Worm (Caenorhabditis elegans): Measurements from ENCODE around the gene tbx-38.

The tbx-38 gene

DNA sequence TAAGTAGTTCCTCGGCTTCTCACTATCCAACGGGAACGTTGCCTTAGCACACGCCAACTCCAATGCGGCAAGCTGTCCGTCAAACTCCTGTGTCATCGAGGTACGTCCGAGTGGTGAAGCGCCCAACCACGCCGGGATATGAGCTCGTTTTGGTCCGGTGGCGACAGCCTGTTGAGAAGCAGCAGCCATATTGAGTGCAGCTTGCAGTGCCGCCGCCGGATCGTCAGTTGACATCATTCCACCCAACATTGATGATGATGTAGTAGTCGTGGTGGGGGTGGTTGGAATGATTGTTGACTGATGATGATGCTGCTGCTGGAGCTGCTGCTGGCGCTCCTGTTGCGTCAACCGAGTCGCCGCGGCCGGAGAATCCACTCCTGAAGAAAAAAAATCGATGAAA, 47.6 kb upstream of the tbx-38 start:
- 0 out of 2 replicates have a peak, but pooled peaks have one; percentile 46 for TF ChIP-seq F37B4.10 (GFP tag; IDR thresholded peaks at IDR 0.05)
- peak; percentile 8 for TF ChIP-seq zim-3 (tag; optimal IDR thresholded peaks at IDR 0.05)
- TF ChIP-seq aptf-3 (GFP tag; IDR thresholded peaks at IDR 0.05): no peak
- 0 out of 2 replicates have a peak, but pooled peaks have one; percentile 23 for TF ChIP-seq ceh-91 (GFP tag; IDR thresholded peaks at IDR 0.05)
- TF ChIP-seq ztf-22 (GFP tag; optimal IDR thresholded peaks at IDR 0.05): no peak
- TF ChIP-seq unc-62 (GFP tag; optimal IDR thresholded peaks at IDR 0.05): no peak
- TF ChIP-seq egrh-3 (GFP tag; IDR thresholded peaks at IDR 0.05): peak; percentile 30; the same call in 1 of the 2 replicates
- peak; percentile 84 for TF ChIP-seq zfh-2 (GFP tag; conservative IDR thresholded peaks at IDR 0.05)

DNA sequence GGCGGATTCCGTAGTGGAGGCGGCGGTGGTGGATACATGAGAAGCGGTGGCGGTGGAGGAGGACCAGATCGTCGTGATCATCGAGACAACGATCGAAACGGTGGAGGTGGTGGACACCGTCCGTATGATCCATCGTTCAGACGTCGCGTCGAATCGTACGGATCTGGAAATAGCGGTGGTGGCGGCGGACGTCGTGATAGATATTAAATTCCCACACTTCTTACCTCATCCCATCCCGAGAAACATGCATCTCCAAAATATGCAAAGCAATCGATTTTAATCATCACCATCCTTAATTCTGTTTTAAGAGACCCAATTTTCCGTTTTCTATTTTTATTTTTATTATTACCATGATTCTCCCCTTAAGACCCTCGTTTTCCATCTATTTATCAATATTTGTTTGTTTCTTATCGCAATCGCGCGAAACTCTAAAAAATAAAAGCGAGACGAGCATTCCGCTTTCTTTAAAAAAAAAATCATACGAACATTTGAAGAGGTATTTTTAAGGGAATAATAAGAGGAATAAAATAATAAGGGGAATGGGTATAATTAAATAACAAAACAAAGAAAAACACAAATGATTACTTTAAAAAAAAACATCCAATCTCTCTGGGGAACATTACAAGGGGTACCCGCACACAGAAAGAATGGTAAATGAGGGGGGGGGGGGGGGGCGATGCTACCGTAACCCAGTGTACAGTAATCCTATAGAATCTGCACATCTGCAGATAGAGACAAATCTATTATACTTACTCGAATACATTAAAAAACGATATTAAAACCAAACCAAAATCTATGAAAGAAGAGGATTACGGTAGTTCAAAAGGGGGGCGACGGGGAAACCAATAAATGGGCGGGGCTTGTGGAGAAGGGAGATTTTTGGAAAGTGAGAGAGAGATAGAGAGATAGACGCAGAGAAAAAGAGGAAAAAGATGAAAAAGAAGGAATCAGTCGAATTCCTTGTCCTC, 44.9 kb upstream of the tbx-38 start:
- TF ChIP-seq somi-1 (GFP tag; optimal IDR thresholded peaks at IDR 0.05) (no peak), xnd-1 (tag; optimal IDR thresholded peaks at IDR 0.05) (peak; percentile 18), snpc-3.4 (tag; optimal IDR thresholded peaks at IDR 0.05) (peak; percentile 55), akir-1 (GFP tag; optimal IDR thresholded peaks at IDR 0.05) (peak; percentile 55), mel-28 (tag; optimal IDR thresholded peaks at IDR 0.05; ENCODE audit: borderline replicate concordance) (no peak), Y79H2A.3 (GFP tag; conservative IDR thresholded peaks at IDR 0.05) (no peak; the same call in 1 of the 2 replicates), gei-17 (GFP tag; optimal IDR thresholded peaks at IDR 0.05) (peak; percentile 47), ztf-25 (GFP tag; IDR thresholded peaks at IDR 0.05) (no peak), efl-1 (GFP tag; optimal IDR thresholded peaks at IDR 0.05) (peak; percentile 22), hlh-12 (tag; optimal IDR thresholded peaks at IDR 0.05) (no peak), attf-6 (GFP tag; IDR thresholded peaks at IDR 0.05) (no peak), ceh-40 (GFP tag; IDR thresholded peaks at IDR 0.05) (no peak; the same call in 1 of the 2 replicates), C06A6.2 (GFP tag; conservative IDR thresholded peaks at IDR 0.05) (peak; percentile 53; the same call in 1 of the 2 replicates), snpc-4 (GFP tag; optimal IDR thresholded peaks at IDR 0.05) (peak; percentile 52), snpc-4 (tag; optimal IDR thresholded peaks at IDR 0.05) (peak in 2 of 4 experiments; percentile 18 to 58), zim-3 (tag; optimal IDR thresholded peaks at IDR 0.05) (peak; percentile 62), lsl-1 (GFP tag; optimal IDR thresholded peaks at IDR 0.05) (peak; percentile 42), ceh-58 (GFP tag; IDR thresholded peaks at IDR 0.05) (no peak), F57C9.4 (tag; optimal IDR thresholded peaks at IDR 0.05) (no peak), F10E7.11 (tag; optimal IDR thresholded peaks at IDR 0.05) (peak; percentile 9), let-526 (GFP tag; IDR thresholded peaks at IDR 0.05) (no peak), mxl-1 (tag; optimal IDR thresholded peaks at IDR 0.05) (no peak), tlf-1 (GFP tag; optimal IDR thresholded peaks at IDR 0.05) (no peak), ceh-27 (GFP tag; optimal IDR thresholded peaks at IDR 0.05) (peak; percentile 10), Y67H2A.10 (GFP tag; conservative IDR thresholded peaks at IDR 0.05) (peak; percentile 60), mes-4 (tag; optimal IDR thresholded peaks at IDR 0.05) (no peak), lin-54 (GFP tag; optimal IDR thresholded peaks at IDR 0.05) (no peak), rcor-1 (GFP tag; IDR thresholded peaks at IDR 0.05) (peak; percentile 52), madf-8 (GFP tag; conservative IDR thresholded peaks at IDR 0.05) (no peak; the same call in 1 of the 2 replicates), ztf-26 (tag; optimal IDR thresholded peaks at IDR 0.05) (no peak), dox-1 (GFP tag; IDR thresholded peaks at IDR 0.05) (peak; percentile 50), ztf-3 (GFP tag; optimal IDR thresholded peaks at IDR 0.05) (peak; percentile 33), madf-10 (tag; optimal IDR thresholded peaks at IDR 0.05) (no peak), nhr-80 (tag; optimal IDR thresholded peaks at IDR 0.05) (no peak), ekl-4 (GFP tag; IDR thresholded peaks at IDR 0.05) (peak; percentile 75; the same call in 1 of the 2 replicates), bed-1 (GFP tag; IDR thresholded peaks at IDR 0.05) (peak; percentile 70; the same call in 1 of the 2 replicates), him-1 (tag; optimal IDR thresholded peaks at IDR 0.05) (peak; percentile 99), B0019.2 (GFP tag; conservative IDR thresholded peaks at IDR 0.05) (no peak)

Data from whole organism, young adult.